Worm (Caenorhabditis elegans) whole organism, L4/young adult: ENCODE results near the gene C04F5.8.

Experiments
- W03F9.2 ChIP-seq: fragments of 150-350 bp; optimal IDR thresholded peaks from 2 replicates; lab custom pipeline; 2014; ENCODE audit warnings: missing biosample characterization, missing genetic modification characterization
- dao-5 ChIP-seq: sonication (generic microtip); optimal IDR thresholded peaks from 2 replicates; lab custom pipeline; 2016; ENCODE audit warnings: missing genotype, missing genetic modification characterization, moderate library complexity, missing compliant biosample characterization
- him-1 ChIP-seq: sonication (generic microtip); optimal IDR thresholded peaks from 2 replicates; lab custom pipeline; 2016; ENCODE audit warnings: missing genotype, missing genetic modification reagents, missing genetic modification characterization, missing compliant biosample characterization

DNA sequence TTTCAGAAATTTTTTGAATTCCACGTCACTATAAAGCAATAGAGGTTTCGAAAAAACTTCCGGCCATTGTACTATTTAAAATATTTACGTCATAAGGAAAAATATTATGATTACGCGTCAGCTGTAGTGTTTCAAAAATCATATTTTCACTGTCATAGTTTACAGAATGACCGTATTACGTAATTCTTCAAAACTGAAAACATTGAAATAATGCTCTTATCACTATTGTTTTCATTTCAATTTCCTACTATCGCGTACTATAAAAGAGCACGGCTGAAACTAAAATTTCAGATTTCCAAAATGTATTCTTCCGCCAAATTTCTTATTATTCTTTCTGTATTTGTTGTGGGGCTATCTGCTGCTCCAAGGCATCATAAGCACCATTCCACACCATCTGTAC, 31.0 kb upstream of the C04F5.8 start, which contains the start of gene F14F9.2:
- TF ChIP-seq him-1 (tag; lab: Kevin White, UChicago), result no peak
- TF ChIP-seq W03F9.2 (tag; lab: Kevin White, UChicago), result no peak
- no peak for TF ChIP-seq dao-5 (tag; lab: Kevin White, UChicago)
